Worm (Caenorhabditis elegans) whole organism, L4 larva: ENCODE data around the gene srh-75.
A peak's percentile ranks its signal among the peaks of the same experiment; 100 is the strongest.

Source experiments
- F26F4.8 ChIP-seq: fragments of 200-800 bp; sonication (Bioruptor generic); conservative IDR thresholded peaks from 2 replicates; pipeline ENCODE4 v1.3.6; 2022; ENCODE audit warnings: missing genetic modification characterization, missing compliant biosample characterization
- ama-1 ChIP-seq: fragments of 150-350 bp; optimal IDR thresholded peaks from 2 replicates; lab custom pipeline; 2014; ENCODE audit warnings: inconsistent platforms, mixed read lengths
- lin-15B ChIP-seq: fragments of 150-350 bp; sonication (generic microtip); optimal IDR thresholded peaks from 3 replicates; lab custom pipeline; 2014; ENCODE audit warnings: missing biosample characterization, missing genetic modification characterization
- nhr-10 ChIP-seq: fragments of 150-350 bp; optimal IDR thresholded peaks from 2 replicates; lab custom pipeline; 2014; ENCODE audit warnings: missing biosample characterization, missing genetic modification characterization
- nhr-11 ChIP-seq: fragments of 150-350 bp; optimal IDR thresholded peaks from 2 replicates; lab custom pipeline; 2014; ENCODE audit warnings: missing biosample characterization, missing genetic modification characterization
- nhr-76 ChIP-seq: fragments of 150-350 bp; optimal IDR thresholded peaks from 2 replicates; lab custom pipeline; 2014; ENCODE audit warnings: missing biosample characterization, missing genetic modification characterization

ce11 chrV:11034748-11035147, 22.2 kb downstream of the srh-75 start, which contains the start of gene pptr-2:
- TF ChIP-seq lin-15B (tag; lab: Kevin White, UChicago) (no peak), nhr-76 (tag; lab: Kevin White, UChicago) (no peak), ama-1 (lab: Kevin White, UChicago) (no peak), F26F4.8 (GFP tag; lab: Robert Waterston, UW) (no peak), nhr-10 (tag; lab: Kevin White, UChicago) (no peak), nhr-11 (tag; lab: Kevin White, UChicago) (peak; percentile 58)
